Worm (Caenorhabditis elegans) whole organism, mixed stage, embryonic: ENCODE measurements around the gene T19D12.1.

Source experiments
- blmp-1 ChIP-seq: fragments of 150-350 bp; optimal IDR thresholded peaks from 2 replicates; lab custom pipeline; 2014; ENCODE audit warnings: missing biosample characterization, missing genetic modification characterization
- elt-1 ChIP-seq: sonication (generic microtip); optimal IDR thresholded peaks from 2 replicates; lab custom pipeline; 2017; ENCODE audit warnings: missing genetic modification characterization, mild to moderate bottlenecking, missing compliant biosample characterization, antibody characterized with exemption, moderate library complexity, borderline replicate concordance; ENCODE audit not compliant: insufficient read depth
- hlh-1 ChIP-seq: fragments of 150-350 bp; optimal IDR thresholded peaks from 2 replicates; lab custom pipeline; 2014; ENCODE audit warnings: missing biosample characterization, missing genetic modification reagents, missing genetic modification characterization
- lin-13 ChIP-seq: fragments of 150-350 bp; optimal IDR thresholded peaks from 2 replicates; lab custom pipeline; 2014; ENCODE audit warnings: missing biosample characterization, missing genetic modification characterization
- lsy-2 ChIP-seq: fragments of 150-350 bp; optimal IDR thresholded peaks from 2 replicates; lab custom pipeline; 2014; ENCODE audit warnings: missing biosample characterization, missing genetic modification characterization
- mab-5 ChIP-seq: fragments of 150-350 bp; optimal IDR thresholded peaks from 2 replicates; lab custom pipeline; 2014; ENCODE audit warnings: missing biosample characterization, missing genetic modification characterization
- mep-1 ChIP-seq: fragments of 150-350 bp; optimal IDR thresholded peaks from 2 replicates; lab custom pipeline; 2017; ENCODE audit warnings: missing biosample characterization, missing genetic modification reagents, missing genetic modification characterization, inconsistent platforms
- mls-2 ChIP-seq: sonication (generic microtip); optimal IDR thresholded peaks from 2 replicates; lab custom pipeline; 2016; ENCODE audit warnings: mild to moderate bottlenecking, missing genetic modification characterization, moderate library complexity, missing compliant biosample characterization
- nhr-28 ChIP-seq: fragments of 150-350 bp; optimal IDR thresholded peaks from 2 replicates; lab custom pipeline; 2014; ENCODE audit warnings: missing biosample characterization, missing genetic modification characterization
- pha-4 ChIP-seq: fragments of 150-350 bp; optimal IDR thresholded peaks from 2 replicates; lab custom pipeline; 2018; ENCODE audit warnings: missing biosample characterization, missing genetic modification reagents, missing genetic modification characterization
- snpc-4 ChIP-seq: fragments of 150-350 bp; optimal IDR thresholded peaks from 2 replicates; lab custom pipeline; 2014; ENCODE audit warnings: missing biosample characterization, missing genetic modification characterization
- sptf-1 ChIP-seq: sonication (generic microtip); optimal IDR thresholded peaks from 2 replicates; lab custom pipeline; 2017; ENCODE audit warnings: mild to moderate bottlenecking, missing genetic modification characterization, moderate library complexity, missing compliant biosample characterization
- unc-39 ChIP-seq: fragments of 150-350 bp; optimal IDR thresholded peaks from 2 replicates; lab custom pipeline; 2014; ENCODE audit warnings: missing biosample characterization, missing genetic modification characterization
- unc-62 ChIP-seq: fragments of 150-350 bp; optimal IDR thresholded peaks from 2 replicates; lab custom pipeline; 2014; ENCODE audit warnings: missing biosample characterization, missing genetic modification reagents, missing genetic modification characterization

- no peak for TF ChIP-seq snpc-4
- no peak for TF ChIP-seq hlh-1 (tag; lab: Kevin White, UChicago)
- no peak for TF ChIP-seq pha-4
- no peak for TF ChIP-seq unc-39 (tag; lab: Kevin White, UChicago)
- no peak for TF ChIP-seq lsy-2 (tag; lab: Kevin White, UChicago)
- TF ChIP-seq mls-2 (tag; lab: Kevin White, UChicago), result no peak
- TF ChIP-seq mab-5 (tag; lab: Kevin White, UChicago), result no peak
- TF ChIP-seq lin-13 (tag; lab: Kevin White, UChicago), result no peak
- TF ChIP-seq unc-62 (GFP tag; lab: Kevin White, UChicago), result no peak
- no peak for TF ChIP-seq mep-1 (tag; lab: Kevin White, UChicago)
- TF ChIP-seq blmp-1 (tag; lab: Kevin White, UChicago), result no peak
- TF ChIP-seq elt-1 (tag; lab: Kevin White, UChicago), result no peak
- TF ChIP-seq sptf-1 (tag; lab: Kevin White, UChicago), result no peak
- TF ChIP-seq nhr-28 (tag; lab: Kevin White, UChicago), result no peak
Observed at ce11 chrII:6667534-6667933, 836 bp downstream of the T19D12.1 start.
